Worm (Caenorhabditis elegans) whole organism, early embryonic: Measurements from ENCODE around the gene ppat-1.

ENCODE experiments used
- B0310.2 ChIP-seq: sonication (generic microtip); optimal IDR thresholded peaks from 2 replicates; lab custom pipeline; 2016; ENCODE audit warnings: mild to moderate bottlenecking, missing genetic modification characterization, missing compliant biosample characterization
- ama-1 ChIP-seq: fragments of 150-350 bp; optimal IDR thresholded peaks from 2 replicates; lab custom pipeline; 2014
- ets-7 ChIP-seq: sonication (generic microtip); optimal IDR thresholded peaks from 2 replicates; lab custom pipeline; 2016; ENCODE audit warnings: missing genotype, missing genetic modification characterization, missing compliant biosample characterization
- flt-1 ChIP-seq: fragments of 200-800 bp; sonication (Bioruptor generic); IDR thresholded peaks from 2 replicates; pipeline ENCODE4 v1.3.6; 2022; ENCODE audit warnings: missing genetic modification characterization, missing compliant biosample characterization
- hmbx-1 ChIP-seq: sonication (generic microtip); optimal IDR thresholded peaks from 2 replicates; lab custom pipeline; 2016; ENCODE audit warnings: mild to moderate bottlenecking, missing genetic modification characterization, missing compliant biosample characterization
- hnd-1 ChIP-seq: sonication (generic microtip); optimal IDR thresholded peaks from 2 replicates; lab custom pipeline; 2016; ENCODE audit warnings: missing genetic modification characterization, missing compliant biosample characterization

DNA sequence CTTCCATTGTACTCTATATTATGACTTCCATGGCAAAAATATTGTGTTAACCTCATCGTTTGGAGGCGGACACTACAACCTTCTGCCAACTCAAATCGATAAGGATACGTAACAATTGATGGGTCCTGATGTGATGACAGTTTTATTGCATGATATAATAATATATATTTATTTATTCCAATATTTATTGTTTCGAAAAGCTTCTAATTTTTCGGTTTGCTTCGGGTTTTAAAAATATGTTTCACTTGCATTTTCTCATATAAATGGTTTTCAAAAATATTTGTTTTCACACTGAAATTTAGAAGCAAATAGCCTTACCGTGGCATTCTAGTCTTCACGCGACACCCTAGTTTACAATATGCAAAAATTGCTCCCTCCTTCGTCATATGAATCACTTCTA lies 17.6 kb downstream of the ppat-1 start, which contains the start of gene T04A8.13:
- TF ChIP-seq ama-1 (lab: Kevin White, UChicago) (no peak), B0310.2 (tag; lab: Kevin White, UChicago) (no peak), flt-1 (GFP tag; lab: Robert Waterston, UW) (no peak), ets-7 (no peak), hnd-1 (no peak), hmbx-1 (no peak)
